Fruit fly (Drosophila melanogaster) whole organism, pupa: ENCODE results near the gene CG6508.

Experiments
- CG10348 ChIP-seq: fragments of 200-800 bp; sonication (Bioruptor generic); IDR thresholded peaks from 2 replicates; pipeline ENCODE4 v1.3.6; 2022; ENCODE audit warnings: missing biosample characterization, missing genetic modification characterization
- CG12605 ChIP-seq: fragments of 200-800 bp; sonication (Bioruptor generic); IDR thresholded peaks from 2 replicates; pipeline ENCODE4 v1.3.6; 2022; ENCODE audit warnings: missing biosample characterization, missing genetic modification characterization
- CG15710 ChIP-seq: fragments of 200-800 bp; sonication (Bioruptor generic); optimal IDR thresholded peaks from 2 replicates; lab custom pipeline; 2018; ENCODE audit warnings: missing biosample characterization, mild to moderate bottlenecking, missing genetic modification characterization, moderate library complexity
- CG17806 ChIP-seq: fragments of 200-800 bp; sonication (Bioruptor generic); optimal IDR thresholded peaks from 2 replicates; lab custom pipeline; 2018; ENCODE audit warnings: missing biosample characterization, mild to moderate bottlenecking, missing genetic modification characterization, moderate library complexity
- CG32121 ChIP-seq: fragments of 200-800 bp; sonication (Bioruptor generic); IDR thresholded peaks from 2 replicates; pipeline ENCODE4 v1.3.6; 2022; ENCODE audit warnings: missing biosample characterization, missing genetic modification characterization
- CG8301 ChIP-seq: fragments of 200-800 bp; sonication (Bioruptor generic); optimal IDR thresholded peaks from 2 replicates; lab custom pipeline; 2018; ENCODE audit warnings: missing biosample characterization, mild to moderate bottlenecking, missing genetic modification characterization
- EcR ChIP-seq: fragments of 200-800 bp; sonication (Bioruptor generic); optimal IDR thresholded peaks from 3 replicates; lab custom pipeline; 2019; ENCODE audit warnings: missing biosample characterization, missing genetic modification characterization, mild to moderate bottlenecking, moderate library complexity, missing genetic modification reagents
- Pif1A ChIP-seq: fragments of 200-800 bp; sonication (Bioruptor generic); optimal IDR thresholded peaks from 3 replicates; lab custom pipeline; 2016; ENCODE audit warnings: missing biosample characterization, missing genetic modification characterization
- Pif1B ChIP-seq: fragments of 200-800 bp; sonication (Bioruptor generic); optimal IDR thresholded peaks from 3 replicates; lab custom pipeline; 2016; ENCODE audit warnings: missing biosample characterization, missing genetic modification characterization
- Snoo ChIP-seq: fragments of 200-800 bp; sonication (Bioruptor generic); optimal IDR thresholded peaks from 3 replicates; lab custom pipeline; 2017; ENCODE audit warnings: missing biosample characterization, mild to moderate bottlenecking, missing genetic modification characterization, inconsistent platforms
- fd96Ca ChIP-seq: fragments of 200-800 bp; sonication (Bioruptor generic); IDR thresholded peaks from 3 replicates; pipeline ENCODE4 v1.3.6; 2022; ENCODE audit warnings: missing biosample characterization, missing genetic modification characterization
- gl ChIP-seq: fragments of 200-800 bp; sonication (Bioruptor generic); optimal IDR thresholded peaks from 2 replicates; lab custom pipeline; 2018; ENCODE audit warnings: missing biosample characterization, mild to moderate bottlenecking, missing genetic modification characterization
- rn ChIP-seq: fragments of 200-800 bp; sonication (Bioruptor generic); IDR thresholded peaks from 2 replicates; pipeline ENCODE4 v1.3.6; 2022; ENCODE audit warnings: missing biosample characterization, missing genetic modification characterization

DNA sequence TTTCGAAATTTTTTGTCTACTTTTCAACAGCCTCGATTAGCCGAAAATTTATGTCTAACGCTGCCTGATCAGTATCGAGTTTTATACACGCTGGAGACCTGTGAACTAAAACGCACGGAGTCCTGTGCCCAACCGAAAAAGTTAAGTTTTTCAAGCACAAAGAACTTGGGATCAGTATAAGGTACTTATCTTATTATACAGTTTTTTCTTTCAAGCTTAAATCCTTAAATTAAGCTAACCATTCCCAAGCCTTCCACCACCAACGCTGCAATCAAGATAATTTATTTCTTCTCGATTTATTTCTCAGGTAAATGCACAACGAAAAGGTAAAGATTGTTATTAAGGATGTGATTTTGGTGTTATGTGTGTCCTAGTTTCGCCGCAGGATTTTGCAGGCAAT, 28.0 kb downstream of the CG6508 start, which contains the start of gene Porin2:
- TF ChIP-seq Snoo (tag; lab: Kevin White, UChicago) (no peak), EcR (no peak), CG32121 (GFP tag; lab: Robert Waterston, UW) (no peak), Pif1B (GFP tag; lab: Kevin White, UChicago) (no peak), CG10348 (GFP tag; lab: Robert Waterston, UW) (no peak), CG17806 (tag; lab: Kevin White, UChicago) (no peak), CG8301 (tag; lab: Kevin White, UChicago) (no peak), gl (tag; lab: Kevin White, UChicago) (no peak), fd96Ca (GFP tag; lab: Robert Waterston, UW) (no peak), Pif1A (GFP tag; lab: Kevin White, UChicago) (no peak), rn (GFP tag; lab: Robert Waterston, UW) (no peak), CG12605 (no peak), CG15710 (tag; lab: Kevin White, UChicago) (no peak)
